Worm (Caenorhabditis elegans) whole organism, midembryonic: ENCODE measurements around the gene F02C9.1.
"Not testable (repeated sequence)": the region's sequence is repeated elsewhere in the genome, so short reads cannot be mapped to it uniquely, and the experiment has no call there.

Source experiments
- T22C8.4 ChIP-seq: fragments of 200-800 bp; sonication (Bioruptor generic); IDR thresholded peaks from 2 replicates; pipeline ENCODE4 v1.3.6; 2022; ENCODE audit warnings: missing genetic modification characterization, missing compliant biosample characterization
- cog-1 ChIP-seq: sonication (generic microtip); optimal IDR thresholded peaks from 2 replicates; lab custom pipeline; 2016; ENCODE audit warnings: missing genetic modification characterization, missing compliant biosample characterization
- flt-1 ChIP-seq: fragments of 200-800 bp; sonication (Bioruptor generic); IDR thresholded peaks from 2 replicates; pipeline ENCODE4 v1.3.6; 2022; ENCODE audit warnings: missing genetic modification characterization, missing compliant biosample characterization
- klf-2 ChIP-seq: fragments of 200-800 bp; sonication (Bioruptor generic); conservative IDR thresholded peaks from 2 replicates; pipeline ENCODE4 v1.3.6; 2022; ENCODE audit warnings: missing genetic modification reagents, missing genetic modification characterization, missing compliant biosample characterization
- med-1 ChIP-seq: sonication (generic microtip); optimal IDR thresholded peaks from 2 replicates; lab custom pipeline; 2017; ENCODE audit warnings: missing genetic modification characterization, mild to moderate bottlenecking, missing compliant biosample characterization, antibody characterized with exemption, missing genetic modification reagents; ENCODE audit not compliant: insufficient read depth
- ref-1 ChIP-seq: fragments of 200-800 bp; sonication (Bioruptor generic); conservative IDR thresholded peaks from 2 replicates; pipeline ENCODE4 v1.3.6; 2022; ENCODE audit warnings: missing genetic modification reagents, missing genetic modification characterization, missing compliant biosample characterization
- tab-1 ChIP-seq: fragments of 200-800 bp; sonication (Bioruptor generic); IDR thresholded peaks from 2 replicates; pipeline ENCODE4 v1.3.6; 2022; ENCODE audit warnings: missing genetic modification characterization, missing compliant biosample characterization
- ztf-23 ChIP-seq: fragments of 200-800 bp; sonication (Bioruptor generic); IDR thresholded peaks from 2 replicates; pipeline ENCODE4 v1.3.6; 2022; ENCODE audit warnings: missing genetic modification reagents, missing genetic modification characterization, missing compliant biosample characterization
- ztf-29 ChIP-seq: fragments of 200-800 bp; sonication (Bioruptor generic); IDR thresholded peaks from 2 replicates; pipeline ENCODE4 v1.3.6; 2022; ENCODE audit warnings: missing genetic modification reagents, missing genetic modification characterization, missing compliant biosample characterization

Gene F02C9.1

DNA sequence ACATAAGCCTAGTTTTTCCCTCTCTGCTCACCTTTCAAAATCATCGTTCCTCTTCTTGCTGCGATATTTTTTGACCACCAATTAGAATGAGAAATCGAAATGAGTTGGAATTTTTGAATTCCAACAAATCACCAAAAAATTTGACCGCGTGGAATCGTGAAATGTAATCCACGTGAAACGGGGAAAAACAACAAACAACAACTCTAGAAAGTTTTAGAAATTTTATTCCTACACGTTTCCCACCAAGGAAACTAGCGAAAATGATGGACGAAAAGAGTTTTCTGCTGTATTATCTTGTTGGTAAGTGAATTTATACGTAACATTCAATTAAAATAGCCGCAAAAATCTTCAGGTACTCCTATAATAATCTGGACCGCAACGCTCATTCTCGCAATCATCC lies at the start of gene F02C9.1, which contains the start of gene irld-3:
Gene F02C9.1 (plus strand): TSS at position 216 of the 400 bp plus-strand sequence.
Gene irld-3 (minus strand): TSS at position 101 of the 400 bp plus-strand sequence.
- TF ChIP-seq ztf-23 (GFP tag; lab: Robert Waterston, UW): no peak
- TF ChIP-seq ztf-29 (GFP tag; lab: Robert Waterston, UW): no peak
- no peak for TF ChIP-seq ref-1 (GFP tag; lab: Robert Waterston, UW)
- TF ChIP-seq klf-2: no peak

DNA sequence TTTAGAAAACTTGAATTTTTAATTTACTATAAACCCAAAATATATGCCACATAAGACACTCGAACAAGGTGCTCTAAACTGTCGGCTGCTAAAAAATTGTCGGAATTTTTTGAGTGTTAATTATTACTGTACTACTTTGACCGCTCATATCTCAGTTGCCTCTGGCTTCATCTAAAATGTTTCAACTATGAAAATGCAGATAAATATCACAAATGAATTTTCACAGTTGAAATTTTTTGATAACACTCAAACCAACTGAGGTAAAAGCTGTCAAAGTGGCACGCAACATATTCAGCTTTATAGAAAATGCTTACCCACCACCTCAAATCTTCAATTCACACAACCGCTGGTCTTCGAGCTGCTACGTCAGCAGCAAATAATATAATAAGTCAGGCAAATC lies 49.7 kb upstream of the F02C9.1 start, which contains the start of gene acs-21:
Gene acs-21 (plus strand): TSS at position 301 of the 400 bp plus-strand sequence.
- TF ChIP-seq ref-1 (GFP tag; lab: Robert Waterston, UW) (no peak), ztf-23 (GFP tag; lab: Robert Waterston, UW) (no peak), tab-1 (GFP tag; lab: Robert Waterston, UW) (no peak), ztf-29 (GFP tag; lab: Robert Waterston, UW) (no peak), cog-1 (no peak), med-1 (no peak), klf-2 (no peak), flt-1 (GFP tag; lab: Robert Waterston, UW) (no peak)

DNA sequence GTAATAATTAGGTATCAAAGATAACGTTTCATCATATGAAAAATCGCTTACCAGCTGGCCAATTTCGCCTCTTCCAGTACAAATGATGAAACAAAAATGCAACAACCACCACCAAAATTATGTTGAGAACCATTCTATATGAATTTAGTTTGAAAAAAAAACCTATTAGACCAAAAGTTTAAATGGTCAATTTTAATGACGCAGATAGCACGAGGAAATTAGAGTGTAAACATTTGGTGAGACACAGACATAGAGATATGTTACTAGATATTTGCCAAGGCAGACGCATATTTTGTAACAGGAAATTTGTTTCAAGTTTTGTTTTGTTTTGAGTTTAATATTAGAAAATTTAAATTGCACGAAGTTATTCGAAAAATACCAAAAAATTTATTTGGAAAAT lies 44.2 kb upstream of the F02C9.1 start, which contains the start of gene cyp-33C9:
Gene cyp-33C9 (minus strand): TSS at position 211 of the 400 bp plus-strand sequence.
- no peak for TF ChIP-seq flt-1 (GFP tag; lab: Robert Waterston, UW)
- TF ChIP-seq ref-1 (GFP tag; lab: Robert Waterston, UW): no peak
- no peak for TF ChIP-seq cog-1
- TF ChIP-seq klf-2: no peak
- TF ChIP-seq ztf-23 (GFP tag; lab: Robert Waterston, UW): no peak
- TF ChIP-seq med-1: no peak
- no peak for TF ChIP-seq ztf-29 (GFP tag; lab: Robert Waterston, UW)
- no peak for TF ChIP-seq T22C8.4 (GFP tag; lab: Robert Waterston, UW)
- no peak for TF ChIP-seq tab-1 (GFP tag; lab: Robert Waterston, UW)

ce11 chrV:3100527-3100926 lies 38.0 kb upstream of the F02C9.1 start:
- no peak for TF ChIP-seq ref-1 (GFP tag; lab: Robert Waterston, UW)
- TF ChIP-seq ztf-29 (GFP tag; lab: Robert Waterston, UW): no peak
- no peak for TF ChIP-seq flt-1 (GFP tag; lab: Robert Waterston, UW)
- no peak for TF ChIP-seq klf-2
- TF ChIP-seq cog-1: no peak
- TF ChIP-seq med-1: no peak
- TF ChIP-seq tab-1 (GFP tag; lab: Robert Waterston, UW): no peak
- TF ChIP-seq ztf-23 (GFP tag; lab: Robert Waterston, UW): no peak
- no peak for TF ChIP-seq T22C8.4 (GFP tag; lab: Robert Waterston, UW)

DNA sequence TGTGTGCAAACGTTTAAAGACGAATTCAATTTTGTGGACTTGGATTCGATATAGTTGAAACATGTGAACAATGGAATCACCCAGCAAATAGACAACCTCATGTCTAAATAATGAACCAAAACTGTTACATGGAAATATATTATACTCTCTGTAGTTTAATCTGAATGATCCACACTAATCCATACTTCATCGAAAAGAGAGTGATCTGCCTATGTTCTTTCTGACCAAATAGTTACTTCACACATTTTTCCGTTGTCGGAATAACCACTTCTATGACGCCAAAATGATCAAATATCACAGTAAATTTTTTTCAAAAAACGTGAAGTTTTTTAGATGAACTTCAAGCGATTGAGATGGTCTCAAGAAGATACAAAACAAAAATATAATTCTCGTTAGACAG lies 36.5 kb upstream of the F02C9.1 start, which contains the start of gene Y73C8C.4:
Gene Y73C8C.4 (minus strand): TSS at position 101 of the 400 bp plus-strand sequence.
- TF ChIP-seq tab-1 (GFP tag; lab: Robert Waterston, UW); klf-2; ref-1 (GFP tag; lab: Robert Waterston, UW): not testable (repeated sequence)

DNA sequence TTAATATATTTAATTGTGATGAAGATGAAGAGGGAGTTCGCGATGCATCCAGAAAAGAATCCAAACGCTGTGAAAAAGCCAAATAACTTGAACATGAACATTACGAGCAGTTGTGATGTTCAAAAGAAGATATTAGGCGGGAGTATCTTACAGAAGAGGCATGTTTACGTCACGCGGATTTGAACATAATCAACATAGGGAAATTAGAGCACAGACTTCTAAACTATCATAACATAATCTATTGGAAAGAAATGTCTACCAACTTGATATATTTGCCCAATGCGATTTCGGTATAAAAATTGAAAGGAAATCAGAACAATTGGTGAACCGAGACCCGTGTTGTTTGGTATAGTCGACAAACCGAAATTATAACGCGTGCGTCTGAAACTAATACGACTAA lies 34.4 kb upstream of the F02C9.1 start, which contains the start of gene str-66:
Gene str-66 (minus strand): TSS at position 101 of the 400 bp plus-strand sequence.
- TF ChIP-seq ztf-23 (GFP tag; lab: Robert Waterston, UW) (no peak), ztf-29 (GFP tag; lab: Robert Waterston, UW) (no peak), tab-1 (GFP tag; lab: Robert Waterston, UW) (no peak), ref-1 (GFP tag; lab: Robert Waterston, UW) (no peak)

DNA sequence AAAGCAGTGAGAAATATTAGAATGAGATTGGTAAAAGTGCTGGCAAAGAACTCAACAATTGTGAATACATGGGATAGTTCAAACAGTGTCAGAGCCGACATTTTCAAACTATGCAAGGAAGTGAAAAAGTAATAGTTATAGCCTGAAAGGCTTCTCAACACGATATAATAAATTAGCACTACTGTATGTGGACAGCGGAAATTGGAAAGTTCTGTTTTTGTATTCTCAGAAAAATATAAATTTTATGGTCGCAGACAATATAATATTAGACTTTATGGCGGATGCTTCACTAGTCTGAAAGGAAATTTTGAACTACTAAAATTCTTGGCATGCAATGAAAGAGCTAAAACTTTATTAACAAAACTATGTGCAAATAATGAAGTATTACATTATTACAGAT lies 32.7 kb upstream of the F02C9.1 start, which contains the start of gene str-69:
Gene str-69 (minus strand): TSS at position 101 of the 400 bp plus-strand sequence.
- no peak for TF ChIP-seq T22C8.4 (GFP tag; lab: Robert Waterston, UW)
- no peak for TF ChIP-seq klf-2
- TF ChIP-seq med-1: no peak
- no peak for TF ChIP-seq ztf-23 (GFP tag; lab: Robert Waterston, UW)
- TF ChIP-seq ref-1 (GFP tag; lab: Robert Waterston, UW): no peak

ce11 chrV:3106785-3107184 lies 31.7 kb upstream of the F02C9.1 start:
- TF ChIP-seq tab-1 (GFP tag; lab: Robert Waterston, UW): no peak
- no peak for TF ChIP-seq med-1
- TF ChIP-seq ref-1 (GFP tag; lab: Robert Waterston, UW): no peak
- no peak for TF ChIP-seq ztf-29 (GFP tag; lab: Robert Waterston, UW)
- TF ChIP-seq flt-1 (GFP tag; lab: Robert Waterston, UW): no peak
- no peak for TF ChIP-seq ztf-23 (GFP tag; lab: Robert Waterston, UW)
- TF ChIP-seq cog-1: no peak
- TF ChIP-seq T22C8.4 (GFP tag; lab: Robert Waterston, UW): no peak
- TF ChIP-seq klf-2: no peak

- TF ChIP-seq ref-1 (GFP tag; lab: Robert Waterston, UW): no peak
- TF ChIP-seq med-1: no peak
- no peak for TF ChIP-seq T22C8.4 (GFP tag; lab: Robert Waterston, UW)
- TF ChIP-seq ztf-29 (GFP tag; lab: Robert Waterston, UW): no peak
- TF ChIP-seq cog-1: no peak
- TF ChIP-seq tab-1 (GFP tag; lab: Robert Waterston, UW): no peak
- TF ChIP-seq ztf-23 (GFP tag; lab: Robert Waterston, UW): no peak
- no peak for TF ChIP-seq klf-2
- TF ChIP-seq flt-1 (GFP tag; lab: Robert Waterston, UW): no peak
Measured at ce11 chrV:3107450-3107849, 31.1 kb upstream of the F02C9.1 start, which contains the start of gene str-68. Gene str-68, minus strand, starts transcription at chrV:3107550.

- TF ChIP-seq flt-1 (GFP tag; lab: Robert Waterston, UW) (no peak), ztf-23 (GFP tag; lab: Robert Waterston, UW) (no peak), ref-1 (GFP tag; lab: Robert Waterston, UW) (no peak), ztf-29 (GFP tag; lab: Robert Waterston, UW) (no peak), cog-1 (no peak), klf-2 (no peak), tab-1 (GFP tag; lab: Robert Waterston, UW) (no peak), T22C8.4 (GFP tag; lab: Robert Waterston, UW) (no peak), med-1 (no peak)
Measured at ce11 chrV:3112198-3112597, 26.3 kb upstream of the F02C9.1 start.
